Worm (Caenorhabditis elegans) whole organism, late embryonic: ENCODE measurements around the gene F14F9.4.

Source experiments
- C08G9.2 ChIP-seq: sonication (generic microtip); optimal IDR thresholded peaks from 2 replicates; lab custom pipeline; 2016; ENCODE audit warnings: mild to moderate bottlenecking, missing genetic modification characterization, moderate library complexity, missing compliant biosample characterization
- C38D4.7 ChIP-seq: fragments of 200-800 bp; sonication (Bioruptor generic); optimal IDR thresholded peaks from 2 replicates; lab custom pipeline; 2018; ENCODE audit warnings: mild to moderate bottlenecking, missing genetic modification characterization, moderate library complexity, missing compliant biosample characterization
- F13H6.1 ChIP-seq: sonication (generic microtip); optimal IDR thresholded peaks from 2 replicates; lab custom pipeline; 2016; ENCODE audit warnings: missing genetic modification characterization, missing compliant biosample characterization
- K09A11.1 ChIP-seq: sonication (generic microtip); optimal IDR thresholded peaks from 2 replicates; lab custom pipeline; 2017; ENCODE audit warnings: antibody characterized with exemption, mild to moderate bottlenecking, missing genetic modification characterization, missing compliant biosample characterization; ENCODE audit not compliant: insufficient read depth
- T23F11.4 ChIP-seq: fragments of 200-800 bp; sonication (Bioruptor generic); optimal IDR thresholded peaks from 2 replicates; lab custom pipeline; 2018; ENCODE audit warnings: mild to moderate bottlenecking, missing genetic modification characterization, missing compliant biosample characterization
- Y22D7AL.16 ChIP-seq: sonication (generic microtip); optimal IDR thresholded peaks from 2 replicates; lab custom pipeline; 2016; ENCODE audit warnings: missing genetic modification characterization, missing compliant biosample characterization
- ama-1 ChIP-seq: fragments of 150-350 bp; optimal IDR thresholded peaks from 2 replicates; lab custom pipeline; 2014
- ceh-14 ChIP-seq: sonication (generic microtip); optimal IDR thresholded peaks from 2 replicates; lab custom pipeline; 2016; ENCODE audit warnings: missing genotype, missing genetic modification characterization, missing compliant biosample characterization
- ceh-18 ChIP-seq: sonication (generic microtip); optimal IDR thresholded peaks from 2 replicates; lab custom pipeline; 2016; ENCODE audit warnings: missing genetic modification characterization, missing compliant biosample characterization
- ceh-19 ChIP-seq: fragments of 200-800 bp; sonication (Bioruptor generic); optimal IDR thresholded peaks from 2 replicates; lab custom pipeline; 2018; ENCODE audit warnings: mild to moderate bottlenecking, missing genetic modification characterization, missing compliant biosample characterization
- ceh-22 ChIP-seq: sonication (generic microtip); optimal IDR thresholded peaks from 2 replicates; lab custom pipeline; 2017; ENCODE audit warnings: missing biosample characterization, missing genetic modification characterization
- ceh-31 ChIP-seq: sonication (generic microtip); optimal IDR thresholded peaks from 2 replicates; lab custom pipeline; 2016; ENCODE audit warnings: missing genetic modification characterization, missing compliant biosample characterization
- ceh-48 ChIP-seq: sonication (generic microtip); optimal IDR thresholded peaks from 2 replicates; lab custom pipeline; 2016; ENCODE audit warnings: missing genetic modification characterization, inconsistent platforms, missing compliant biosample characterization
- dmd-4 ChIP-seq: sonication (generic microtip); optimal IDR thresholded peaks from 2 replicates; lab custom pipeline; 2016; ENCODE audit warnings: borderline replicate concordance, missing genetic modification characterization, missing compliant biosample characterization
- ets-4 ChIP-seq: sonication (generic microtip); optimal IDR thresholded peaks from 2 replicates; lab custom pipeline; 2016; ENCODE audit warnings: missing genetic modification characterization, missing compliant biosample characterization
- eyg-1 ChIP-seq: sonication (generic microtip); optimal IDR thresholded peaks from 2 replicates; lab custom pipeline; 2016; ENCODE audit warnings: missing genotype, missing genetic modification characterization, missing compliant biosample characterization
- fkh-10 ChIP-seq: fragments of 150-350 bp; optimal IDR thresholded peaks from 2 replicates; lab custom pipeline; 2014; ENCODE audit warnings: missing biosample characterization, missing genetic modification reagents, missing genetic modification characterization
- gmeb-2 ChIP-seq: sonication (generic microtip); optimal IDR thresholded peaks from 2 replicates; lab custom pipeline; 2016; ENCODE audit warnings: missing genetic modification characterization, inconsistent platforms, missing compliant biosample characterization
- hlh-15 ChIP-seq: sonication (generic microtip); optimal IDR thresholded peaks from 2 replicates; lab custom pipeline; 2016; ENCODE audit warnings: missing genetic modification characterization, missing compliant biosample characterization
- hlh-6 ChIP-seq: sonication (generic microtip); optimal IDR thresholded peaks from 2 replicates; lab custom pipeline; 2016; ENCODE audit warnings: missing genotype, missing genetic modification characterization, missing compliant biosample characterization
- lim-6 ChIP-seq: sonication (generic microtip); optimal IDR thresholded peaks from 2 replicates; lab custom pipeline; 2016; ENCODE audit warnings: missing genetic modification characterization, missing compliant biosample characterization
- madf-2 ChIP-seq: sonication (generic microtip); optimal IDR thresholded peaks from 2 replicates; lab custom pipeline; 2017; ENCODE audit warnings: missing genetic modification characterization, missing compliant biosample characterization
- nfya-1 ChIP-seq: sonication (generic microtip); optimal IDR thresholded peaks from 2 replicates; lab custom pipeline; 2017; ENCODE audit warnings: missing genetic modification characterization, mild to moderate bottlenecking, missing compliant biosample characterization, antibody characterized with exemption, moderate library complexity
- nhr-11 ChIP-seq: fragments of 150-350 bp; optimal IDR thresholded peaks from 2 replicates; lab custom pipeline; 2014; ENCODE audit warnings: missing biosample characterization, missing genetic modification characterization
- nhr-232 ChIP-seq: sonication (generic microtip); optimal IDR thresholded peaks from 2 replicates; lab custom pipeline; 2016; ENCODE audit warnings: missing genetic modification characterization, missing compliant biosample characterization
- npax-4 ChIP-seq: sonication (generic microtip); optimal IDR thresholded peaks from 2 replicates; lab custom pipeline; 2016; ENCODE audit warnings: missing genetic modification characterization, missing compliant biosample characterization
- odd-2 ChIP-seq: sonication (generic microtip); optimal IDR thresholded peaks from 2 replicates; lab custom pipeline; 2017; ENCODE audit warnings: antibody characterized with exemption, mild to moderate bottlenecking, missing genetic modification characterization, missing compliant biosample characterization
- pag-3 ChIP-seq: sonication (generic microtip); optimal IDR thresholded peaks from 2 replicates; lab custom pipeline; 2016; ENCODE audit warnings: missing compliant biosample characterization, missing genetic modification characterization, borderline replicate concordance
- pqm-1 ChIP-seq: sonication (generic microtip); optimal IDR thresholded peaks from 2 replicates; lab custom pipeline; 2016; ENCODE audit warnings: missing genetic modification characterization, missing compliant biosample characterization
- sdc-2 ChIP-seq: sonication (generic microtip); optimal IDR thresholded peaks from 2 replicates; lab custom pipeline; 2016; ENCODE audit warnings: missing genotype, missing genetic modification characterization, missing compliant biosample characterization
- sox-4 ChIP-seq: sonication (generic microtip); optimal IDR thresholded peaks from 2 replicates; lab custom pipeline; 2017; ENCODE audit warnings: mild to moderate bottlenecking, missing genetic modification characterization, inconsistent platforms, missing compliant biosample characterization
- syd-9 ChIP-seq: sonication (generic microtip); optimal IDR thresholded peaks from 2 replicates; lab custom pipeline; 2016; ENCODE audit warnings: mild to moderate bottlenecking, missing genetic modification characterization, moderate library complexity, missing compliant biosample characterization
- tbx-2 ChIP-seq: sonication (generic microtip); optimal IDR thresholded peaks from 2 replicates; lab custom pipeline; 2016; ENCODE audit warnings: missing genetic modification characterization, missing compliant biosample characterization
- unc-42 ChIP-seq: sonication (generic microtip); optimal IDR thresholded peaks from 2 replicates; lab custom pipeline; 2016; ENCODE audit warnings: missing genotype, missing genetic modification characterization, missing compliant biosample characterization
- unc-55 ChIP-seq: sonication (generic microtip); optimal IDR thresholded peaks from 2 replicates; lab custom pipeline; 2017; ENCODE audit warnings: missing biosample characterization, missing genetic modification reagents, missing genetic modification characterization
- unc-86 ChIP-seq: sonication (generic microtip); optimal IDR thresholded peaks from 2 replicates; lab custom pipeline; 2016; ENCODE audit warnings: missing genetic modification characterization, missing compliant biosample characterization
- zip-5 ChIP-seq: sonication (generic microtip); optimal IDR thresholded peaks from 2 replicates; lab custom pipeline; 2016; ENCODE audit warnings: missing genetic modification characterization, missing compliant biosample characterization
- ztf-16 ChIP-seq: sonication (generic microtip); optimal IDR thresholded peaks from 2 replicates; lab custom pipeline; 2017; ENCODE audit warnings: missing genetic modification characterization, missing compliant biosample characterization

The F14F9.4 gene

ce11 chrV:5155516-5155915, 23.0 kb downstream of the F14F9.4 start, which contains the start of gene srx-38:
TSS of gene srx-38 (minus strand) at chrV:5155616.
- TF ChIP-seq T23F11.4 = no peak
- no peak for TF ChIP-seq pag-3

ce11 chrV:5157660-5158059, 25.1 kb downstream of the F14F9.4 start, which contains the start of gene srx-39:
TSS of gene srx-39 (minus strand) at chrV:5157760.
- no peak for TF ChIP-seq ets-4 (tag; lab: Kevin White, UChicago)
- TF ChIP-seq ceh-19 (GFP tag; lab: Kevin White, UChicago) = no peak
- TF ChIP-seq ceh-22 = no peak
- no peak for TF ChIP-seq zip-5 (tag; lab: Kevin White, UChicago)
- no peak for TF ChIP-seq unc-42 (tag; lab: Kevin White, UChicago)
- TF ChIP-seq, all 69 proteins: peak for 0

ce11 chrV:5158302-5158701, 25.8 kb downstream of the F14F9.4 start, which contains the start of gene abu-15:
TSS of gene abu-15 (plus strand) at chrV:5158602.
- no peak for TF ChIP-seq dmd-4 (tag; lab: Kevin White, UChicago)

ce11 chrV:5161792-5162191, 29.3 kb downstream of the F14F9.4 start, which contains the start of gene abu-6:
TSS of gene abu-6 (minus strand) at chrV:5161892.
- no peak for TF ChIP-seq fkh-10 (GFP tag; lab: Kevin White, UChicago)
- TF ChIP-seq hlh-15 = no peak
- TF ChIP-seq nhr-232 (tag; lab: Kevin White, UChicago) = no peak
- TF ChIP-seq unc-86 (tag; lab: Kevin White, UChicago) = no peak
- TF ChIP-seq unc-55 (GFP tag; lab: Kevin White, UChicago) = no peak
- no peak for TF ChIP-seq ceh-18 (tag; lab: Kevin White, UChicago)
- TF ChIP-seq ceh-48 = no peak
- no peak for TF ChIP-seq C08G9.2 (tag; lab: Kevin White, UChicago)
- no peak for TF ChIP-seq C38D4.7 (GFP tag; lab: Kevin White, UChicago)
- TF ChIP-seq npax-4 (tag; lab: Kevin White, UChicago) = no peak
- no peak for TF ChIP-seq ceh-22
- TF ChIP-seq hlh-6 = no peak
- TF ChIP-seq pag-3 = no peak
- TF ChIP-seq syd-9 (tag; lab: Kevin White, UChicago) = no peak
- no peak for TF ChIP-seq Y22D7AL.16 (tag; lab: Kevin White, UChicago)
- TF ChIP-seq odd-2 = no peak
- TF ChIP-seq, all 69 proteins: peak for 0

- TF ChIP-seq C38D4.7 (GFP tag; lab: Kevin White, UChicago) (no peak), ama-1 (lab: Kevin White, UChicago) (no peak), lim-6 (tag; lab: Kevin White, UChicago) (no peak), nhr-11 (tag; lab: Kevin White, UChicago) (no peak), nfya-1 (tag; lab: Kevin White, UChicago) (no peak), ceh-48 (no peak), zip-5 (tag; lab: Kevin White, UChicago) (no peak), tbx-2 (tag; lab: Kevin White, UChicago) (no peak), eyg-1 (tag; lab: Kevin White, UChicago) (no peak), sdc-2 (no peak), gmeb-2 (tag; lab: Kevin White, UChicago) (no peak), ztf-16 (no peak), K09A11.1 (no peak), T23F11.4 (no peak), unc-55 (GFP tag; lab: Kevin White, UChicago) (no peak)
- TF ChIP-seq, all 69 proteins: peak for 0
Observed at ce11 chrV:5164682-5165081, 32.1 kb downstream of the F14F9.4 start, which contains the start of gene abu-7. TSS of gene abu-7 (minus strand) at chrV:5164782.

- TF ChIP-seq madf-2 = no peak
- TF ChIP-seq ceh-14 (tag; lab: Kevin White, UChicago) = no peak
- no peak for TF ChIP-seq pqm-1 (tag; lab: Kevin White, UChicago)
- no peak for TF ChIP-seq sox-4
- no peak for TF ChIP-seq K09A11.1
- TF ChIP-seq unc-42 (tag; lab: Kevin White, UChicago) = no peak
- TF ChIP-seq C08G9.2 (tag; lab: Kevin White, UChicago) = no peak
- TF ChIP-seq F13H6.1 = no peak
- TF ChIP-seq ceh-31 (tag; lab: Kevin White, UChicago) = no peak
Observed at ce11 chrV:5165426-5165825, 32.9 kb downstream of the F14F9.4 start, which contains the start of gene srw-140. TSS of gene srw-140 (plus strand) at chrV:5165726.
